Worm (Caenorhabditis elegans): ENCODE results near the gene nhr-27.
A peak's percentile ranks its signal among the peaks of the same experiment; 100 is the strongest.

Gene nhr-27

ce11 chrX:12670385-12670784 lies 137.7 kb downstream of the nhr-27 start:
- TF ChIP-seq unc-39 (tag; optimal IDR thresholded peaks at IDR 0.05) (no peak), sma-9 (GFP tag; optimal IDR thresholded peaks at IDR 0.05) (peak; percentile 91), sma-9 (tag; optimal IDR thresholded peaks at IDR 0.05) (no peak), unc-55 (GFP tag; optimal IDR thresholded peaks at IDR 0.05) (peak; percentile 91), Y55F3AM.14 (GFP tag; optimal IDR thresholded peaks at IDR 0.05) (no peak), lsy-2 (tag; optimal IDR thresholded peaks at IDR 0.05) (peak; percentile 39 to 78), unc-62 (GFP tag; optimal IDR thresholded peaks at IDR 0.05) (no peak), blmp-1 (tag; optimal IDR thresholded peaks at IDR 0.05; ENCODE audit: insufficient read depth) (peak; percentile 79), nhr-10 (tag; optimal IDR thresholded peaks at IDR 0.05) (no peak), nhr-23 (tag; optimal IDR thresholded peaks at IDR 0.05) (no peak), nhr-237 (tag; optimal IDR thresholded peaks at IDR 0.05) (peak; percentile 15), nhr-11 (tag; optimal IDR thresholded peaks at IDR 0.05) (no peak), lin-13 (GFP tag; optimal IDR thresholded peaks at IDR 0.05) (peak; percentile 57), ceh-16 (tag; optimal IDR thresholded peaks at IDR 0.05) (peak; percentile 34), skn-1 (tag; optimal IDR thresholded peaks at IDR 0.05) (no peak), alr-1 (tag; optimal IDR thresholded peaks at IDR 0.05) (peak; percentile 12), ZK546.5 (tag; optimal IDR thresholded peaks at IDR 0.05) (no peak), nhr-21 (tag; optimal IDR thresholded peaks at IDR 0.05) (peak; percentile 70), crh-2 (tag; optimal IDR thresholded peaks at IDR 0.05) (peak; percentile 88), mab-5 (tag; optimal IDR thresholded peaks at IDR 0.05) (peak; percentile 83), sem-4 (tag; optimal IDR thresholded peaks at IDR 0.05) (peak; percentile 87), ztf-4 (tag; optimal IDR thresholded peaks at IDR 0.05) (peak; percentile 46), elt-1 (tag; optimal IDR thresholded peaks at IDR 0.05) (no peak), ztf-1 (GFP tag; conservative IDR thresholded peaks at IDR 0.05) (no peak), mdl-1 (tag; optimal IDR thresholded peaks at IDR 0.05) (peak; percentile 51 to 62), sma-3 (GFP tag; optimal IDR thresholded peaks at IDR 0.05) (peak; percentile 71), C34F6.9 (tag; optimal IDR thresholded peaks at IDR 0.05) (peak; percentile 78), dmd-4 (tag; optimal IDR thresholded peaks at IDR 0.05) (no peak), peb-1 (tag; optimal IDR thresholded peaks at IDR 0.05) (no peak), ceh-82 (tag; optimal IDR thresholded peaks at IDR 0.05) (no peak), ama-1 (optimal IDR thresholded peaks at IDR 0.05) (no peak), zag-1 (tag; optimal IDR thresholded peaks at IDR 0.05) (peak; percentile 68), nhr-129 (tag; optimal IDR thresholded peaks at IDR 0.05) (peak; percentile 95), gmeb-1 (tag; optimal IDR thresholded peaks at IDR 0.05) (peak; percentile 18), lin-39 (tag; optimal IDR thresholded peaks at IDR 0.05) (no peak), nhr-25 (tag; optimal IDR thresholded peaks at IDR 0.05) (peak; percentile 81), aly-2 (tag; optimal IDR thresholded peaks at IDR 0.05) (no peak), R02D3.7 (tag; optimal IDR thresholded peaks at IDR 0.05) (no peak), mbf-1 (tag; optimal IDR thresholded peaks at IDR 0.05) (no peak), egl-27 (tag; optimal IDR thresholded peaks at IDR 0.05) (peak; percentile 81), nhr-6 (tag; optimal IDR thresholded peaks at IDR 0.05) (peak; percentile 92), ztf-11 (tag; optimal IDR thresholded peaks at IDR 0.05) (no peak), elt-3 (tag; optimal IDR thresholded peaks at IDR 0.05) (no peak), nhr-77 (tag; optimal IDR thresholded peaks at IDR 0.05) (no peak), snpc-4 (tag; optimal IDR thresholded peaks at IDR 0.05) (peak; percentile 38), F13H6.1 (tag; optimal IDR thresholded peaks at IDR 0.05) (peak; percentile 91), lin-11 (tag; optimal IDR thresholded peaks at IDR 0.05) (peak; percentile 65), fos-1 (tag; optimal IDR thresholded peaks at IDR 0.05) (peak; percentile 87), nhr-12 (tag; optimal IDR thresholded peaks at IDR 0.05) (no peak)

Data from whole organism, L2 larva.